Worm (Caenorhabditis elegans) whole organism, L4 larva: Measurements from ENCODE around the gene F31D4.5.

Source experiments
- F10B5.3 ChIP-seq: sonication (generic microtip); optimal IDR thresholded peaks from 2 replicates; lab custom pipeline; 2016; ENCODE audit warnings: mild to moderate bottlenecking, missing genetic modification characterization, missing compliant biosample characterization
- F37D6.2 ChIP-seq: sonication (generic microtip); optimal IDR thresholded peaks from 2 replicates; lab custom pipeline; 2016; ENCODE audit warnings: mild to moderate bottlenecking, missing genetic modification characterization, missing compliant biosample characterization
- F49E8.2 ChIP-seq: sonication (generic microtip); optimal IDR thresholded peaks from 2 replicates; lab custom pipeline; 2016; ENCODE audit warnings: missing compliant biosample characterization, mild to moderate bottlenecking, missing genetic modification characterization, borderline replicate concordance
- R02D3.7 ChIP-seq: fragments of 150-350 bp; sonication (generic microtip); optimal IDR thresholded peaks from 3 replicates; lab custom pipeline; 2014; ENCODE audit warnings: missing biosample characterization, missing genetic modification characterization
- T26A8.4 ChIP-seq: fragments of 200-800 bp; sonication (Bioruptor generic); IDR thresholded peaks from 2 replicates; pipeline ENCODE4 v1.3.6; 2022; ENCODE audit warnings: missing genetic modification characterization, missing compliant biosample characterization
- Y48G9A.11 ChIP-seq: fragments of 200-800 bp; sonication (Bioruptor generic); IDR thresholded peaks from 2 replicates; pipeline ENCODE4 v1.3.6; 2022; ENCODE audit warnings: missing genetic modification reagents, missing genetic modification characterization, missing compliant biosample characterization
- ZK337.2 ChIP-seq: fragments of 200-800 bp; sonication (Bioruptor generic); IDR thresholded peaks from 2 replicates; pipeline ENCODE4 v1.3.6; 2022; ENCODE audit warnings: missing genetic modification reagents, missing genetic modification characterization, missing compliant biosample characterization
- aha-1 ChIP-seq: fragments of 150-350 bp; peaks from one replicate; lab custom pipeline; 2014; ENCODE audit warnings: missing biosample characterization, missing genetic modification characterization
- ama-1 ChIP-seq: fragments of 150-350 bp; optimal IDR thresholded peaks from 2 replicates; lab custom pipeline; 2014; ENCODE audit warnings: inconsistent platforms, mixed read lengths
- ces-1 ChIP-seq: fragments of 150-350 bp; sonication (generic microtip); optimal IDR thresholded peaks from 4 replicates; lab custom pipeline; 2014; ENCODE audit warnings: missing biosample characterization, missing genetic modification reagents, missing genetic modification characterization
- dpl-1 ChIP-seq: fragments of 150-350 bp; optimal IDR thresholded peaks from 2 replicates; lab custom pipeline; 2014; ENCODE audit warnings: missing biosample characterization, missing genetic modification reagents, missing genetic modification characterization
- duxl-1 ChIP-seq: sonication (generic microtip); optimal IDR thresholded peaks from 2 replicates; lab custom pipeline; 2016; ENCODE audit warnings: mild to moderate bottlenecking, missing genetic modification characterization, moderate library complexity, missing compliant biosample characterization; ENCODE audit not compliant: poor library complexity
- dve-1 ChIP-seq: sonication (generic microtip); optimal IDR thresholded peaks from 2 replicates; lab custom pipeline; 2017; ENCODE audit warnings: antibody characterized with exemption, mild to moderate bottlenecking, missing genetic modification characterization, missing compliant biosample characterization; ENCODE audit not compliant: insufficient read depth
- egl-27 ChIP-seq: sonication (generic microtip); optimal IDR thresholded peaks from 3 replicates; lab custom pipeline; 2017; ENCODE audit warnings: missing biosample characterization, missing genetic modification reagents, missing genetic modification characterization
- egl-43 ChIP-seq: fragments of 200-800 bp; sonication (Bioruptor generic); IDR thresholded peaks from 2 replicates; pipeline ENCODE4 v1.3.6; 2022; ENCODE audit warnings: missing genetic modification reagents, missing genetic modification characterization, missing compliant biosample characterization
- fos-1 ChIP-seq: fragments of 150-350 bp; optimal IDR thresholded peaks from 2 replicates; lab custom pipeline; 2014; ENCODE audit warnings: missing biosample characterization, missing genetic modification characterization
- hif-1 ChIP-seq, 2 experiments: sonication (generic microtip); optimal IDR thresholded peaks; 2 replicates each; lab custom pipeline; 2016 to 2017; ENCODE audit warnings: missing compliant biosample characterization in 2 of 2, missing genetic modification characterization in 2 of 2, missing genetic modification reagents in 2 of 2, missing genotype in 2 of 2, mild to moderate bottlenecking in 1 of 2
- hlh-30 ChIP-seq: sonication (generic microtip); optimal IDR thresholded peaks from 2 replicates; lab custom pipeline; 2017; ENCODE audit warnings: antibody characterized with exemption, mild to moderate bottlenecking, missing genetic modification characterization, missing compliant biosample characterization; ENCODE audit not compliant: insufficient read depth
- jun-1 ChIP-seq: fragments of 150-350 bp; optimal IDR thresholded peaks from 2 replicates; lab custom pipeline; 2014; ENCODE audit warnings: missing biosample characterization, missing genetic modification reagents, missing genetic modification characterization
- lin-29 ChIP-seq: fragments of 200-800 bp; sonication (Bioruptor generic); IDR thresholded peaks from 2 replicates; pipeline ENCODE4 v1.3.6; 2022; ENCODE audit warnings: missing genetic modification reagents, missing genetic modification characterization, missing compliant biosample characterization
- lin-38 ChIP-seq: fragments of 200-800 bp; sonication (Bioruptor generic); IDR thresholded peaks from 2 replicates; pipeline ENCODE4 v1.3.6; 2022; ENCODE audit warnings: missing genetic modification reagents, missing genetic modification characterization, missing compliant biosample characterization
- lsy-2 ChIP-seq, 2 experiments: fragments of 150-350 bp in 1 of 2; sonication (generic microtip) in 1 of 2; optimal IDR thresholded peaks; 2 replicates each; lab custom pipeline; 2014 to 2017; ENCODE audit warnings: missing biosample characterization in 2 of 2, missing genetic modification characterization in 2 of 2
- madf-5 ChIP-seq, 2 experiments: fragments of 200-800 bp; sonication (Bioruptor generic); IDR thresholded peaks; 2 replicates each; pipeline ENCODE4 v1.3.6; 2022; ENCODE audit warnings: missing compliant biosample characterization in 2 of 2, missing genetic modification characterization in 2 of 2
- mdt-29 ChIP-seq: fragments of 200-800 bp; sonication (Bioruptor generic); IDR thresholded peaks from 2 replicates; pipeline ENCODE4 v1.3.6; 2022; ENCODE audit warnings: missing genetic modification reagents, missing genetic modification characterization, missing compliant biosample characterization
- mep-1 ChIP-seq: fragments of 150-350 bp; sonication (generic microtip); optimal IDR thresholded peaks from 3 replicates; lab custom pipeline; 2014; ENCODE audit warnings: missing biosample characterization, missing genetic modification characterization
- mes-2 ChIP-seq: sonication (generic microtip); optimal IDR thresholded peaks from 2 replicates; lab custom pipeline; 2016; ENCODE audit warnings: missing genotype, mild to moderate bottlenecking, missing genetic modification characterization, missing compliant biosample characterization; ENCODE audit not compliant: poor library complexity, severe bottlenecking
- mxl-3 ChIP-seq: fragments of 200-800 bp; sonication (Bioruptor generic); optimal IDR thresholded peaks from 2 replicates; lab custom pipeline; 2018; ENCODE audit warnings: mild to moderate bottlenecking, missing genetic modification characterization, missing compliant biosample characterization
- nhr-111 ChIP-seq: fragments of 200-800 bp; sonication (Bioruptor generic); optimal IDR thresholded peaks from 2 replicates; lab custom pipeline; 2018; ENCODE audit warnings: mild to moderate bottlenecking, missing genetic modification characterization, missing compliant biosample characterization
- nhr-42 ChIP-seq: fragments of 200-800 bp; sonication (Bioruptor generic); IDR thresholded peaks from 2 replicates; pipeline ENCODE4 v1.3.6; 2022; ENCODE audit warnings: missing genetic modification characterization, missing compliant biosample characterization
- nhr-48 ChIP-seq: sonication (generic microtip); optimal IDR thresholded peaks from 2 replicates; lab custom pipeline; 2016; ENCODE audit warnings: mild to moderate bottlenecking, missing genetic modification characterization, missing compliant biosample characterization
- nhr-6 ChIP-seq: fragments of 150-350 bp; optimal IDR thresholded peaks from 2 replicates; lab custom pipeline; 2014; ENCODE audit warnings: missing biosample characterization, missing genetic modification characterization
- nhr-77 ChIP-seq: fragments of 150-350 bp; optimal IDR thresholded peaks from 2 replicates; lab custom pipeline; 2014; ENCODE audit warnings: missing biosample characterization, missing genetic modification characterization
- rbr-2 ChIP-seq: sonication (generic microtip); optimal IDR thresholded peaks from 2 replicates; lab custom pipeline; 2016; ENCODE audit warnings: missing genotype, missing genetic modification characterization, missing compliant biosample characterization
- set-16 ChIP-seq: fragments of 200-800 bp; sonication (Bioruptor generic); IDR thresholded peaks from 2 replicates; pipeline ENCODE4 v1.3.6; 2022; ENCODE audit warnings: missing genetic modification reagents, missing genetic modification characterization, missing compliant biosample characterization
- skn-1 ChIP-seq: fragments of 150-350 bp; optimal IDR thresholded peaks from 2 replicates; lab custom pipeline; 2014; ENCODE audit warnings: missing biosample characterization, missing genetic modification characterization
- snpc-4 ChIP-seq: fragments of 150-350 bp; optimal IDR thresholded peaks from 2 replicates; lab custom pipeline; 2014; ENCODE audit warnings: missing biosample characterization, missing genetic modification characterization
- spr-1 ChIP-seq: sonication (generic microtip); optimal IDR thresholded peaks from 2 replicates; lab custom pipeline; 2016; ENCODE audit warnings: mild to moderate bottlenecking, missing genetic modification characterization, missing compliant biosample characterization
- spr-3 ChIP-seq: fragments of 200-800 bp; sonication (Bioruptor generic); optimal IDR thresholded peaks from 2 replicates; lab custom pipeline; 2018; ENCODE audit warnings: mild to moderate bottlenecking, missing genetic modification characterization, missing compliant biosample characterization
- tag-97 ChIP-seq: fragments of 200-800 bp; sonication (Bioruptor generic); IDR thresholded peaks from 2 replicates; pipeline ENCODE4 v1.3.6; 2022; ENCODE audit warnings: missing genetic modification characterization, missing compliant biosample characterization
- vab-7 ChIP-seq: fragments of 200-800 bp; sonication (Bioruptor generic); IDR thresholded peaks from 2 replicates; pipeline ENCODE4 v1.3.6; 2022; ENCODE audit warnings: missing genetic modification reagents, missing genetic modification characterization, missing compliant biosample characterization

Gene F31D4.5

DNA sequence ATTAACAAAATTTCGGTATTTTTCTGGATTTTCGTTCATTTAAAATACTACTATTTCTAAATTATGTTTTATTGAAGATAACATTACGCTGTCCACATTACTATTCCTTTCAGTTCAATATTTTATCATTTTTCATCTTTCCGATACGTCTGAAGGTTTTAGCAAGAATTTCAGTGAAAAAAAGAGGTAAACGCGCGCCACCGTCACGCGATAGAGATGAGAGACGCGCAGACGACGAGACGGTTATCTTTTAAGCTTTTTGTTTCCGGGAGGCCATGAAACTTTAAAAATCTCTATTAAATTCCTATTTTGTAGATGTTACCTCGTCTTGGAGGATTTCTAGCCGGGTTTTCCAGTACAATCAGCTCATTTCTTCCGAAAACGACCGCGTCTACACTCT is 16.1 kb upstream of the F31D4.5 start, which contains the start of gene mrps-12 (continued):
- TF ChIP-seq mes-2 (tag; lab: Kevin White, UChicago) (peak; percentile 55), tag-97 (GFP tag; lab: Robert Waterston, UW) (no peak), mep-1 (tag; lab: Kevin White, UChicago) (peak; percentile 11), Y48G9A.11 (GFP tag; lab: Robert Waterston, UW) (no peak), mxl-3 (no peak), F10B5.3 (tag; lab: Kevin White, UChicago) (no peak), nhr-6 (peak; percentile 3), egl-43 (GFP tag; lab: Robert Waterston, UW) (no peak), R02D3.7 (tag; lab: Kevin White, UChicago) (no peak), lsy-2 (tag; optimal IDR thresholded peaks at IDR 0.05; lab: Kevin White, UChicago) (peak in 1 of 2 experiments; percentile 23), F49E8.2 (tag; lab: Kevin White, UChicago) (no peak), nhr-42 (GFP tag; lab: Robert Waterston, UW) (no peak), madf-5 (GFP tag; IDR thresholded peaks at IDR 0.05; lab: Robert Waterston, UW) (no peak), spr-1 (tag; lab: Kevin White, UChicago) (no peak), aha-1 (tag; lab: Kevin White, UChicago) (peak; percentile 43), lin-38 (GFP tag; lab: Robert Waterston, UW) (peak; percentile 63), T26A8.4 (GFP tag; lab: Robert Waterston, UW) (no peak), nhr-77 (tag; lab: Kevin White, UChicago) (no peak), nhr-48 (tag; lab: Kevin White, UChicago) (no peak), vab-7 (GFP tag; lab: Robert Waterston, UW) (no peak), fos-1 (tag; lab: Kevin White, UChicago) (no peak), nhr-111 (no peak), duxl-1 (no peak)

DNA sequence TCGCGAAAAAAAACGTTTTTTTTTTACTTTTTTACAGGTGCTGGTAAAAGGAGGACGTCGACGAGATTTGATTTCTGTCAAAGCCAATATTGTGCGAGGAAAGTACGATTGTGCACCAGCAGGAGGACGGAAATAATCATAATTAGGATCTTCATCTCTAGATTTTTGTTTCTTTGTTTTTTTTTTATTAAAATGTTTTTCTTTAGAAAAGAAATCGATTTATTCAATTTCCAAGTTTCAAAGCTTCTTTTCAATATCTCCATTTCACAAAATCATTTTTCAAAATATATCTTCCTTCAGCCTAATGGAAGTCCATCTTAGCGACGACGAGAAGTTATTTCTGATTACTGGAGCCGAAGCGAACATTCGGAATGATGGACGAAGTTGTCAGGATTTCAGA is 15.3 kb upstream of the F31D4.5 start, which contains the start of gene exos-7:
Gene exos-7 (plus strand): TSS at position 301 of the 400 bp plus-strand sequence.
- no peak for TF ChIP-seq ama-1 (lab: Kevin White, UChicago)
- no peak for TF ChIP-seq dpl-1 (GFP tag; lab: Kevin White, UChicago)
- TF ChIP-seq ZK337.2 (GFP tag; lab: Robert Waterston, UW) = no peak
- TF ChIP-seq F37D6.2 (tag; lab: Kevin White, UChicago) = no peak
- no peak for TF ChIP-seq lin-29 (GFP tag; lab: Robert Waterston, UW)
- TF ChIP-seq dve-1 (tag; lab: Kevin White, UChicago) = no peak
- no peak for TF ChIP-seq skn-1 (tag; lab: Kevin White, UChicago)
- TF ChIP-seq mxl-3 = no peak
- no peak for TF ChIP-seq spr-1 (tag; lab: Kevin White, UChicago)
- TF ChIP-seq set-16 (GFP tag; lab: Robert Waterston, UW) = no peak
- TF ChIP-seq jun-1 (tag; lab: Kevin White, UChicago) = no peak
- TF ChIP-seq snpc-4 (tag; lab: Kevin White, UChicago) = no peak
- TF ChIP-seq mdt-29 (GFP tag; lab: Robert Waterston, UW) = no peak
- TF ChIP-seq nhr-42 (GFP tag; lab: Robert Waterston, UW) = no peak
- no peak for TF ChIP-seq hlh-30 (tag; lab: Kevin White, UChicago)
- TF ChIP-seq spr-3 = no peak
- no peak for TF ChIP-seq hif-1 (tag; optimal IDR thresholded peaks at IDR 0.05; lab: Kevin White, UChicago)
- TF ChIP-seq tag-97 (GFP tag; lab: Robert Waterston, UW) = no peak

DNA sequence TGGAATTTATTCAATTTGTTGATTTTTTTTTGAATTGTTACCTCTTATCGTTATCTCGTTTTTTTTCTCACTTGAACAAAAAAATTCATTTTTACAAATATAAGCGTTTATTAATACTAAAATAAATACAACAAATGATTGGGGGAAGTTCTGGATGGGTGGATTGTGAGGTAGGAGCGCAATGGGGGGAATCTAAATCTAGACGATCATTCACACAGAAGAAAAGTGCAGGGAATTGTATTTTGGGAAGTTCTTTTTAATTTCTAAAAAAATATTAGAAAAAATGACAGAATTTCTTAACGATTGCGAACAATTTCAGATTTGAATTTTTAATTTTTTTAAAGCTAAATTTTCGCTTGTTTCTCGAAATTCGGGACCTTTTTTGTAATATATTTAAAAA is 12.4 kb upstream of the F31D4.5 start:
- TF ChIP-seq F10B5.3 (tag; lab: Kevin White, UChicago) (no peak), hif-1 (tag; optimal IDR thresholded peaks at IDR 0.05; lab: Kevin White, UChicago) (no peak), egl-27 (tag; lab: Kevin White, UChicago) (no peak), ces-1 (GFP tag; lab: Kevin White, UChicago) (no peak), rbr-2 (no peak)
